Worm (Caenorhabditis elegans) whole organism, L3 larva: ENCODE data around the gene clec-73.

Source experiments
- aly-2 ChIP-seq: fragments of 150-350 bp; optimal IDR thresholded peaks from 2 replicates; lab custom pipeline; 2014; ENCODE audit warnings: missing biosample characterization, missing genetic modification characterization
- ceh-82 ChIP-seq: fragments of 150-350 bp; optimal IDR thresholded peaks from 2 replicates; lab custom pipeline; 2014; ENCODE audit warnings: missing biosample characterization, missing genetic modification characterization
- egl-27 ChIP-seq: sonication (generic microtip); optimal IDR thresholded peaks from 4 replicates; lab custom pipeline; 2017; ENCODE audit warnings: missing biosample characterization, missing genetic modification reagents, missing genetic modification characterization
- elt-1 ChIP-seq: fragments of 150-350 bp; optimal IDR thresholded peaks from 2 replicates; lab custom pipeline; 2014; ENCODE audit warnings: missing biosample characterization, missing genetic modification characterization
- mdl-1 ChIP-seq: fragments of 150-350 bp; optimal IDR thresholded peaks from 2 replicates; lab custom pipeline; 2014; ENCODE audit warnings: missing biosample characterization, missing genetic modification characterization
- nfya-1 ChIP-seq: sonication (generic microtip); optimal IDR thresholded peaks from 2 replicates; lab custom pipeline; 2017; ENCODE audit warnings: missing genetic modification characterization, mild to moderate bottlenecking, missing compliant biosample characterization, antibody characterized with exemption, moderate library complexity; ENCODE audit not compliant: insufficient read depth
- sea-2 ChIP-seq: fragments of 150-350 bp; sonication (generic microtip); optimal IDR thresholded peaks from 4 replicates; lab custom pipeline; 2014; ENCODE audit warnings: missing biosample characterization, missing genetic modification reagents, missing genetic modification characterization
- tbx-2 ChIP-seq: sonication (generic microtip); optimal IDR thresholded peaks from 2 replicates; lab custom pipeline; 2016; ENCODE audit warnings: mild to moderate bottlenecking, missing genetic modification characterization, missing compliant biosample characterization
- zag-1 ChIP-seq: fragments of 150-350 bp; optimal IDR thresholded peaks from 2 replicates; lab custom pipeline; 2014; ENCODE audit warnings: missing biosample characterization, missing genetic modification characterization
- ztf-4 ChIP-seq: fragments of 150-350 bp; optimal IDR thresholded peaks from 2 replicates; lab custom pipeline; 2014; ENCODE audit warnings: missing biosample characterization, missing genetic modification characterization

DNA sequence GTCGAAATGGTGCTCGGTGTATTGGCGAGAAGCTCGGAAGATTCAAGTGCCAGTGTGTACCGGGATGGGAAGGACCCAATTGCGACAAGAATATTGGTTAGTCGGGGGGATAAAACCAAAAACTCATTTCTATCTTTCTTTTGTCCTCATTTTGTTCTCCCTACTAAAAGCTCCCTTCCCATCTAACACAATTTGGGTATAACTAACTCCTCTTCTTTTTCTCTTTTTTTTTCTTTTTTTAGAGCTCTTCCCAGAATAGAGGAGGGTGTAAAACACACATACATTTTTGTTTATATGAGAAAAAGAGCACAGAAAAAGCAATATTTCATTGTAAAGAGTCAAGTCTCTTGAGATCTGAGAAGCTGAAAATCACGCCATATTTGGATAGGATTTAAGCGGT, 49.2 kb upstream of the clec-73 start:
- TF ChIP-seq ceh-82, result no peak
- TF ChIP-seq sea-2 (GFP tag; lab: Kevin White, UChicago), result no peak
- TF ChIP-seq aly-2 (tag; lab: Kevin White, UChicago), result no peak
- TF ChIP-seq zag-1 (tag; lab: Kevin White, UChicago), result no peak
- TF ChIP-seq ztf-4 (tag; lab: Kevin White, UChicago), result no peak
- no peak for TF ChIP-seq egl-27
- no peak for TF ChIP-seq nfya-1 (tag; lab: Kevin White, UChicago)
- no peak for TF ChIP-seq mdl-1 (tag; lab: Kevin White, UChicago)
- no peak for TF ChIP-seq tbx-2 (tag; lab: Kevin White, UChicago)
- no peak for TF ChIP-seq elt-1 (tag; lab: Kevin White, UChicago)
